Worm (Caenorhabditis elegans): ENCODE data around the gene clh-2.

DNA sequence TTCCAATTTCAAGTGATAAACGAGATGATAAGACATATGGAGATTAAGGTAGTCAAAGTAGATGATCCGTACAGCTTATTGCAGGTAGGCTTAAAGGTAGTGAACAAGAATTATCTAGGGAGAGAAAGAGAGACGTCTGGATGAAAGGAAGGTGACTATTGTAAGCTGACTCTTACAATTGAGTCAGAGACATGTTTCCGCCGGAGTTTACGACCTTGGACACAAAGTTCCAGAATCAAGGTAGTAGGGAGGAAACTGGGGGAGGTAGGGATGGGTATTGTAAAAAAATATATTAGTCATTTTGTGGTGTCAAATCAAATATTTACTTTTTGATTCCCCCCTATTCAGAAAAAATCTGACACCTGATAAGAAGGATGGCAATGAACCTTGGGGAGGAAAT is 40.7 kb downstream of the clh-2 start:
- no peak for TF ChIP-seq aly-2 (tag; optimal IDR thresholded peaks at IDR 0.05)
- TF ChIP-seq C34F6.9 (tag; optimal IDR thresholded peaks at IDR 0.05) = no peak
- TF ChIP-seq dmd-4 (tag; optimal IDR thresholded peaks at IDR 0.05) = no peak
- TF ChIP-seq ceh-82 (tag; optimal IDR thresholded peaks at IDR 0.05) = no peak
- no peak for TF ChIP-seq snpc-4 (tag; optimal IDR thresholded peaks at IDR 0.05)
